Fruit fly (Drosophila melanogaster) whole organism, embryonic: ENCODE measurements around the gene CG10300.

Source experiments
- CG10565 ChIP-seq: fragments of 200-800 bp; sonication (Bioruptor generic); optimal IDR thresholded peaks from 3 replicates; lab custom pipeline; 2016; ENCODE audit warnings: missing biosample characterization, mild to moderate bottlenecking, missing genetic modification characterization
- CG12155 ChIP-seq: fragments of 200-800 bp; sonication (Bioruptor generic); optimal IDR thresholded peaks from 3 replicates; lab custom pipeline; 2016; ENCODE audit warnings: missing biosample characterization, missing genetic modification characterization
- CG13287 ChIP-seq: fragments of 200-800 bp; sonication (Bioruptor generic); IDR thresholded peaks from 2 replicates; pipeline ENCODE4 v1.3.6; 2022; ENCODE audit warnings: missing biosample characterization, missing genetic modification characterization; ENCODE audit not compliant: partially characterized antibody
- CG13775 ChIP-seq: fragments of 200-800 bp; sonication (Bioruptor generic); optimal IDR thresholded peaks from 3 replicates; lab custom pipeline; 2017; ENCODE audit warnings: missing biosample characterization, mild to moderate bottlenecking, missing genetic modification characterization
- CG14965 ChIP-seq: fragments of 200-800 bp; sonication (Bioruptor generic); optimal IDR thresholded peaks from 2 replicates; lab custom pipeline; 2016; ENCODE audit warnings: missing biosample characterization, missing genetic modification characterization, borderline replicate concordance
- CG15514 ChIP-seq: fragments of 200-800 bp; sonication (Bioruptor generic); optimal IDR thresholded peaks from 3 replicates; lab custom pipeline; 2017; ENCODE audit warnings: missing biosample characterization, missing genetic modification characterization, mild to moderate bottlenecking, moderate library complexity, missing genetic modification reagents
- CG16813 ChIP-seq: fragments of 200-800 bp; sonication (Bioruptor generic); IDR thresholded peaks from 3 replicates; pipeline ENCODE4 v1.3.6; 2022; ENCODE audit warnings: missing biosample characterization, missing genetic modification characterization; ENCODE audit not compliant: partially characterized antibody
- CG16815 ChIP-seq: fragments of 200-800 bp; sonication (Bioruptor generic); optimal IDR thresholded peaks from 3 replicates; lab custom pipeline; 2017; ENCODE audit warnings: missing biosample characterization, mild to moderate bottlenecking, missing genetic modification characterization
- CG17612 ChIP-seq: fragments of 200-800 bp; sonication (Bioruptor generic); IDR thresholded peaks from 2 replicates; pipeline ENCODE4 v1.3.6; 2022; ENCODE audit warnings: missing biosample characterization, missing genetic modification characterization
- CG18262 ChIP-seq: fragments of 200-800 bp; optimal IDR thresholded peaks from 3 replicates; lab custom pipeline; 2019; ENCODE audit warnings: missing biosample characterization, mild to moderate bottlenecking, missing genetic modification characterization, moderate library complexity
- CG3163 ChIP-seq: fragments of 200-800 bp; sonication (Bioruptor generic); optimal IDR thresholded peaks from 3 replicates; lab custom pipeline; 2016; ENCODE audit warnings: missing biosample characterization, missing genetic modification characterization
- CG3407 ChIP-seq: fragments of 200-800 bp; sonication (Bioruptor generic); optimal IDR thresholded peaks from 2 replicates; lab custom pipeline; 2018; ENCODE audit warnings: missing biosample characterization, mild to moderate bottlenecking, missing genetic modification characterization
- CG4360 ChIP-seq: fragments of 200-800 bp; sonication (Bioruptor generic); IDR thresholded peaks from 2 replicates; pipeline ENCODE4 v1.3.6; 2022; ENCODE audit warnings: missing biosample characterization, missing genetic modification characterization
- CG4730 ChIP-seq: fragments of 200-800 bp; sonication (Bioruptor generic); IDR thresholded peaks from 2 replicates; pipeline ENCODE4 v1.3.6; 2022; ENCODE audit warnings: missing biosample characterization, missing genetic modification characterization
- CG5180 ChIP-seq: fragments of 200-800 bp; sonication (Bioruptor generic); optimal IDR thresholded peaks from 3 replicates; lab custom pipeline; 2017; ENCODE audit warnings: missing biosample characterization, missing genetic modification characterization, mild to moderate bottlenecking, moderate library complexity, missing genetic modification reagents
- CG6272 ChIP-seq: fragments of 200-800 bp; sonication (Bioruptor generic); IDR thresholded peaks from 2 replicates; pipeline ENCODE4 v1.3.6; 2022; ENCODE audit warnings: missing biosample characterization, missing genetic modification characterization
- CG6683 ChIP-seq: fragments of 200-800 bp; sonication (Bioruptor generic); optimal IDR thresholded peaks from 2 replicates; lab custom pipeline; 2017; ENCODE audit warnings: missing biosample characterization, mild to moderate bottlenecking, missing genetic modification characterization, missing genetic modification reagents
- CG8089 ChIP-seq: fragments of 200-800 bp; sonication (Bioruptor generic); optimal IDR thresholded peaks from 3 replicates; lab custom pipeline; 2016; ENCODE audit warnings: missing biosample characterization, missing genetic modification characterization
- CG9727 ChIP-seq: fragments of 200-800 bp; sonication (Bioruptor generic); optimal IDR thresholded peaks from 3 replicates; lab custom pipeline; 2017; ENCODE audit warnings: missing biosample characterization, mild to moderate bottlenecking, missing genetic modification characterization
- CG9876 ChIP-seq: fragments of 200-800 bp; sonication (Bioruptor generic); optimal IDR thresholded peaks from 2 replicates; lab custom pipeline; 2016; ENCODE audit warnings: missing biosample characterization, missing genetic modification characterization
- CTCF ChIP-seq: fragments of 200-800 bp; sonication (Bioruptor generic); optimal IDR thresholded peaks from 2 replicates; lab custom pipeline; 2017; ENCODE audit warnings: missing biosample characterization, mild to moderate bottlenecking, missing genetic modification characterization, moderate library complexity
- CrebB ChIP-seq: fragments of 200-800 bp; sonication (Bioruptor generic); optimal IDR thresholded peaks from 3 replicates; lab custom pipeline; 2018; ENCODE audit warnings: missing biosample characterization, mild to moderate bottlenecking, missing genetic modification characterization
- Fer2 ChIP-seq: fragments of 200-800 bp; sonication (Bioruptor generic); optimal IDR thresholded peaks from 2 replicates; lab custom pipeline; 2018; ENCODE audit warnings: missing biosample characterization, mild to moderate bottlenecking, missing genetic modification characterization, moderate library complexity
- MBD-R2 ChIP-seq: fragments of 200-800 bp; sonication (Bioruptor generic); IDR thresholded peaks from 2 replicates; pipeline ENCODE4 v1.3.6; 2022; ENCODE audit warnings: missing biosample characterization, missing genetic modification characterization
- Spps ChIP-seq: fragments of 200-800 bp; sonication (Bioruptor generic); optimal IDR thresholded peaks from 2 replicates; lab custom pipeline; 2018; ENCODE audit warnings: missing biosample characterization, mild to moderate bottlenecking, missing genetic modification characterization
- Stat92E ChIP-seq, 3 experiments: fragments of >200 bp in 2 of 3; fragments of 200-800 bp in 1 of 3; sonication (Bioruptor generic) in 1 of 3; optimal IDR thresholded peaks; 2 replicates each; lab custom pipeline; 2017 to 2019; ENCODE audit warnings: missing biosample characterization in 3 of 3, missing genetic modification characterization in 3 of 3, mild to moderate bottlenecking in 1 of 3, moderate library complexity in 1 of 3
- YL-1 ChIP-seq: fragments of 200-800 bp; sonication (Bioruptor generic); optimal IDR thresholded peaks from 3 replicates; lab custom pipeline; 2017; ENCODE audit warnings: missing biosample characterization, mild to moderate bottlenecking, missing genetic modification characterization
- bab2 ChIP-seq: fragments of 200-800 bp; sonication (Bioruptor generic); optimal IDR thresholded peaks from 2 replicates; lab custom pipeline; 2016; ENCODE audit warnings: missing biosample characterization, missing genetic modification characterization
- btn ChIP-seq: fragments of 200-800 bp; sonication (Bioruptor generic); optimal IDR thresholded peaks from 2 replicates; lab custom pipeline; 2016; ENCODE audit warnings: missing biosample characterization, missing genetic modification characterization
- crc ChIP-seq: fragments of 200-800 bp; sonication (Bioruptor generic); optimal IDR thresholded peaks from 2 replicates; lab custom pipeline; 2016; ENCODE audit warnings: missing biosample characterization, missing genetic modification characterization
- cwo ChIP-seq: fragments of 200-800 bp; sonication (Bioruptor generic); optimal IDR thresholded peaks from 3 replicates; lab custom pipeline; 2017; ENCODE audit warnings: missing biosample characterization, missing genetic modification characterization, mild to moderate bottlenecking, moderate library complexity, missing genetic modification reagents
- dpn ChIP-seq, 2 experiments: fragments of 200-800 bp; sonication (Bioruptor generic); optimal IDR thresholded peaks; 3 replicates each; lab custom pipeline; 2016; ENCODE audit warnings: missing biosample characterization in 2 of 2, missing genetic modification characterization in 2 of 2
- ems ChIP-seq: fragments of 200-800 bp; sonication (Bioruptor generic); optimal IDR thresholded peaks from 3 replicates; lab custom pipeline; 2016; ENCODE audit warnings: missing biosample characterization, missing genetic modification characterization
- ftz-f1 ChIP-seq: fragments of 200-800 bp; sonication (Bioruptor generic); optimal IDR thresholded peaks from 2 replicates; lab custom pipeline; 2016; ENCODE audit warnings: missing biosample characterization, missing genetic modification characterization
- gsb-n ChIP-seq: fragments of 200-800 bp; sonication (Bioruptor generic); optimal IDR thresholded peaks from 3 replicates; lab custom pipeline; 2018; ENCODE audit warnings: missing biosample characterization, mild to moderate bottlenecking, missing genetic modification characterization
- gt ChIP-seq: fragments of 200-800 bp; sonication (Bioruptor generic); IDR thresholded peaks from 2 replicates; pipeline ENCODE4 v1.3.6; 2022; ENCODE audit warnings: missing biosample characterization, missing genetic modification characterization
- ham ChIP-seq: fragments of 200-800 bp; sonication (Bioruptor generic); IDR thresholded peaks from 2 replicates; pipeline ENCODE4 v1.3.6; 2022; ENCODE audit warnings: missing biosample characterization, missing genetic modification characterization
- mam ChIP-seq: fragments of 200-800 bp; sonication (Bioruptor generic); optimal IDR thresholded peaks from 3 replicates; lab custom pipeline; 2016; ENCODE audit warnings: missing biosample characterization, missing genetic modification characterization
- nerfin-2 ChIP-seq: fragments of 200-800 bp; sonication (Bioruptor generic); IDR thresholded peaks from 2 replicates; pipeline ENCODE4 v1.3.6; 2022; ENCODE audit warnings: missing biosample characterization, missing genetic modification characterization; ENCODE audit not compliant: partially characterized antibody
- pan ChIP-seq, 4 experiments: fragments of >200 bp in 3 of 4; fragments of 200-800 bp in 1 of 4; sonication (Bioruptor generic) in 1 of 4; optimal IDR thresholded peaks in 3 of 4; IDR thresholded peaks in 1 of 4; 2 replicates each; pipeline versions ENCODE4 v1.3.6 to Lab custom; 2017 to 2022; ENCODE audit warnings: missing biosample characterization in 2 of 4, missing genetic modification characterization in 2 of 4, mixed read lengths in 1 of 4
- pb ChIP-seq: fragments of 200-800 bp; sonication (Bioruptor generic); optimal IDR thresholded peaks from 3 replicates; lab custom pipeline; 2016; ENCODE audit warnings: missing biosample characterization, missing genetic modification characterization
- schlank ChIP-seq: fragments of 200-800 bp; sonication (Bioruptor generic); optimal IDR thresholded peaks from 2 replicates; lab custom pipeline; 2018; ENCODE audit warnings: missing biosample characterization, mild to moderate bottlenecking, missing genetic modification characterization
- sim ChIP-seq: fragments of 200-800 bp; sonication (Bioruptor generic); IDR thresholded peaks from 2 replicates; pipeline ENCODE4 v1.3.6; 2022; ENCODE audit warnings: missing biosample characterization, missing genetic modification characterization
- so ChIP-seq: fragments of 200-800 bp; sonication (Bioruptor generic); IDR thresholded peaks from 3 replicates; pipeline ENCODE4 v1.3.6; 2022; ENCODE audit warnings: missing biosample characterization, missing genetic modification characterization
- tll ChIP-seq, 2 experiments: fragments of 200-800 bp in 1 of 2; fragments of >200 bp in 1 of 2; sonication (Bioruptor generic) in 1 of 2; optimal IDR thresholded peaks; 2 replicates each; lab custom pipeline; 2017 to 2019; ENCODE audit warnings: missing biosample characterization in 2 of 2, missing genetic modification characterization in 2 of 2, mild to moderate bottlenecking in 1 of 2, moderate library complexity in 1 of 2
- ttk ChIP-seq: fragments of 200-800 bp; sonication (Bioruptor generic); IDR thresholded peaks from 2 replicates; pipeline ENCODE4 v2.1.2; 2022; ENCODE audit warnings: missing biosample characterization, missing genetic modification characterization
- wdn ChIP-seq: fragments of 200-800 bp; sonication (Bioruptor generic); IDR thresholded peaks from 2 replicates; pipeline ENCODE4 v1.3.6; 2022; ENCODE audit warnings: missing biosample characterization, missing genetic modification characterization
- zfh2 ChIP-seq: fragments of 200-800 bp; sonication (Bioruptor generic); optimal IDR thresholded peaks from 2 replicates; lab custom pipeline; 2016; ENCODE audit warnings: missing biosample characterization, missing genetic modification characterization

The CG10300 gene

dm6 chr3R:23669401-23670216 is 41.7 kb upstream of the CG10300 start, which contains the start of gene CG31145 (continued):
- TF ChIP-seq Stat92E (GFP tag; optimal IDR thresholded peaks at IDR 0.05; lab: Kevin White, UChicago) (peak in 1 of 3 experiments; percentile 94), CG6272 (peak; percentile 98), CG6683 (GFP tag; lab: Kevin White, UChicago) (peak; percentile 99), dpn (GFP tag; optimal IDR thresholded peaks at IDR 0.05; lab: Kevin White, UChicago) (peak; percentile 100), zfh2 (peak; percentile 100), YL-1 (GFP tag; lab: Kevin White, UChicago) (peak; percentile 98), schlank (tag; lab: Kevin White, UChicago) (peak; percentile 98), bab2 (GFP tag; lab: Kevin White, UChicago) (peak; percentile 100), Fer2 (tag; lab: Kevin White, UChicago) (peak; percentile 99), pb (GFP tag; lab: Kevin White, UChicago) (peak; percentile 99), btn (GFP tag; lab: Kevin White, UChicago) (peak; percentile 99), ftz-f1 (peak; percentile 90), CG9876 (GFP tag; lab: Kevin White, UChicago) (peak; percentile 99), CTCF (GFP tag; lab: Kevin White, UChicago) (peak; percentile 86), CG4730 (GFP tag; lab: Robert Waterston, UW) (peak; percentile 98), CG13287 (GFP tag; lab: Robert Waterston, UW) (peak; percentile 7; the same call in 1 of the 2 replicates), CG8089 (GFP tag; lab: Kevin White, UChicago) (peak; percentile 99), wdn (GFP tag; lab: Robert Waterston, UW) (peak; percentile 98), CG3163 (GFP tag; lab: Kevin White, UChicago) (peak; percentile 95), crc (peak; percentile 99), CG4360 (GFP tag; lab: Robert Waterston, UW) (peak; percentile 88), CG16815 (GFP tag; lab: Kevin White, UChicago) (peak; percentile 99), CG16813 (0 out of 3 replicates have a peak, but pooled peaks have one; percentile 24), gt (GFP tag; lab: Robert Waterston, UW) (peak; percentile 97), ttk (GFP tag; lab: Robert Waterston, UW) (peak; percentile 99), CG3407 (peak; percentile 99), CG18262 (peak; percentile 99), so (GFP tag; lab: Robert Waterston, UW) (peak; percentile 99), nerfin-2 (no peak), ems (peak; percentile 99), pan (optimal IDR thresholded peaks at IDR 0.05; lab: Kevin White, UChicago) (no peak), pan (GFP tag; optimal IDR thresholded peaks at IDR 0.05 in 1 of 2, IDR thresholded peaks at IDR 0.05 in 1 of 2) (peak in 1 of 2 experiments; percentile 99), MBD-R2 (GFP tag; lab: Robert Waterston, UW) (peak; percentile 98), CG13775 (peak; percentile 100), mam (GFP tag; lab: Kevin White, UChicago) (peak; percentile 100), CG17612 (GFP tag; lab: Robert Waterston, UW) (peak; percentile 97), CG15514 (GFP tag; lab: Kevin White, UChicago) (peak; percentile 96), CG14965 (peak; percentile 92), ham (GFP tag; lab: Robert Waterston, UW) (peak; percentile 99), CG10565 (GFP tag; lab: Kevin White, UChicago) (peak; percentile 99), Spps (tag; lab: Kevin White, UChicago) (peak; percentile 97), CG12155 (GFP tag; lab: Kevin White, UChicago) (peak; percentile 99), cwo (GFP tag; lab: Kevin White, UChicago) (peak; percentile 99), sim (GFP tag; lab: Robert Waterston, UW) (peak; percentile 96), CG5180 (GFP tag; lab: Kevin White, UChicago) (peak; percentile 94), CG9727 (GFP tag; lab: Kevin White, UChicago) (peak; percentile 99), CrebB (tag; lab: Kevin White, UChicago) (peak; percentile 98), gsb-n (tag; lab: Kevin White, UChicago) (peak; percentile 98), tll (GFP tag; optimal IDR thresholded peaks at IDR 0.05; lab: Kevin White, UChicago) (peak; percentile 65 to 79)
